Fruit fly (Drosophila melanogaster) Kc167 (cell line): ENCODE data around the gene UQCR-11.

Experiments
- Sin3A ChIP-seq: fragments of >200 bp; optimal IDR thresholded peaks from 2 replicates; lab custom pipeline; 2018; ENCODE audit warnings: missing external identifiers
- h ChIP-seq: fragments of >200 bp; optimal IDR thresholded peaks from 3 replicates; lab custom pipeline; 2018; ENCODE audit warnings: missing external identifiers
- insv ChIP-seq: fragments of >200 bp; optimal IDR thresholded peaks from 3 replicates; lab custom pipeline; 2018; ENCODE audit warnings: missing external identifiers
- psq ChIP-seq: fragments of >200 bp; optimal IDR thresholded peaks from 2 replicates; lab custom pipeline; 2017; ENCODE audit warnings: missing external identifiers
- ttk ChIP-seq: sonication (Bioruptor generic); optimal IDR thresholded peaks from 2 replicates; lab custom pipeline; 2017; ENCODE audit warnings: missing external identifiers

DNA sequence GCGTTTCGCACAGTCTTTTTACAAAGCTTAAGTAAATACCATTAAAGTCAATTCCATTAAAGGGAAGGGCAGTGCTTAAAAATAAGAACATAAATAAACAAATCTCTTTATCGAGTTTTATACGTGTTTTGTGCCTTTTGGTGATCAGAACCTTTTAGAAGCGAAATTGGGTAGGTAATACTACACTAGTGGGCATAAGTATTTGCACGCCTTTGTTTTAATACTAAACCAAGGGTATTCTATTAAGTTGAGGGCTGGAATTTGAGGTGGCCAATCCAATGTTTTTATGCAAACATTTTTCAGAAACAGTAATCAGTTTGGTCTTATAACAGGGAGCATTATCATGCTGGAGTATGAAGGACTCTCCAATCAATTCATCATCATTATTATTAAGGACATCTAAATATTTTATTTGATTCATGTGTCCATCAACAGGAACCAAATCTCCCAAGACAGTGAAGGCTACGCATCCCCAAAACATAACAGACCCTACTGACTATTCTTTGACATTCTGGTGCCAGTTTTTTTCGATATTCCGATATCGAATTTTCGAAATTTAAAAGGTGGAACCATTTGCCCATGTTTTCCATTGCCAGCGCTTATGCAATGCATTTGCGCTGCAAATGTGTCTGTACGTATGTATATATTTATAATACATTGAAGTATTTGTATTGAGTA, 813 bp downstream of the UQCR-11 start:
- TF ChIP-seq insv (lab: Kevin White, UChicago) (no peak), psq (lab: Kevin White, UChicago) (no peak), h (no peak), Sin3A (no peak), ttk (no peak)
